Worm (Caenorhabditis elegans) whole organism, L2 larva: ENCODE data around the gene Y45G5AM.4.

ENCODE experiments used
- alr-1 ChIP-seq: fragments of 150-350 bp; optimal IDR thresholded peaks from 2 replicates; lab custom pipeline; 2014; ENCODE audit warnings: missing biosample characterization, missing genetic modification characterization
- aly-2 ChIP-seq: fragments of 150-350 bp; optimal IDR thresholded peaks from 2 replicates; lab custom pipeline; 2014; ENCODE audit warnings: missing biosample characterization, missing genetic modification characterization
- ceh-16 ChIP-seq: fragments of 150-350 bp; optimal IDR thresholded peaks from 2 replicates; lab custom pipeline; 2014; ENCODE audit warnings: missing biosample characterization, missing genetic modification characterization
- elt-1 ChIP-seq: fragments of 150-350 bp; optimal IDR thresholded peaks from 2 replicates; lab custom pipeline; 2014; ENCODE audit warnings: missing biosample characterization, missing genetic modification characterization
- sem-4 ChIP-seq: fragments of 150-350 bp; optimal IDR thresholded peaks from 2 replicates; lab custom pipeline; 2014; ENCODE audit warnings: missing biosample characterization, missing genetic modification reagents, missing genetic modification characterization
- unc-62 ChIP-seq: fragments of 150-350 bp; optimal IDR thresholded peaks from 2 replicates; lab custom pipeline; 2014; ENCODE audit warnings: missing biosample characterization, missing genetic modification reagents, missing genetic modification characterization

DNA sequence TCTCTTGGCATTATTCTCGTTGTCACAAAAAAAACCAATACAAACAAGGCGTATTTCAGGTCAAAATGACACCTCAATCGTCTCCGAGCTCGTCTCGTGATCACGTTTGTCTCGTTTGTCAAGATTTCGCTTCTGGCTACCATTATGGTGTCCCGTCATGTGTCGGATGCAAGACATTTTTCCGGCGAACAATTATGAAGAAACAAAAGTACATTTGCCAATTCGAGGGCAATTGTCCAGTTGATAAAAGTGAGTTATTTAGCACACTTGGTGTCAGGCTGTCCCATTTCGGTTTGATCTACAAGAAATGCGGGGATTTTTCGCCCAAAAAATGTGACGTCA lies 24.1 kb downstream of the Y45G5AM.4 start, which contains the start of gene nhr-114:
- TF ChIP-seq alr-1, result no peak
- no peak for TF ChIP-seq aly-2 (tag; lab: Kevin White, UChicago)
- no peak for TF ChIP-seq elt-1 (tag; lab: Kevin White, UChicago)
- TF ChIP-seq unc-62 (GFP tag; lab: Kevin White, UChicago), result no peak
- no peak for TF ChIP-seq sem-4 (tag; lab: Kevin White, UChicago)
- no peak for TF ChIP-seq ceh-16
